Worm (Caenorhabditis elegans): ENCODE measurements around the gene dhs-29.
A peak's percentile ranks its signal among the peaks of the same experiment; 100 is the strongest.
"Not testable (repeated sequence)": the region's sequence is repeated elsewhere in the genome, so short reads cannot be mapped to it uniquely, and the experiment has no call there.

Gene dhs-29

DNA sequence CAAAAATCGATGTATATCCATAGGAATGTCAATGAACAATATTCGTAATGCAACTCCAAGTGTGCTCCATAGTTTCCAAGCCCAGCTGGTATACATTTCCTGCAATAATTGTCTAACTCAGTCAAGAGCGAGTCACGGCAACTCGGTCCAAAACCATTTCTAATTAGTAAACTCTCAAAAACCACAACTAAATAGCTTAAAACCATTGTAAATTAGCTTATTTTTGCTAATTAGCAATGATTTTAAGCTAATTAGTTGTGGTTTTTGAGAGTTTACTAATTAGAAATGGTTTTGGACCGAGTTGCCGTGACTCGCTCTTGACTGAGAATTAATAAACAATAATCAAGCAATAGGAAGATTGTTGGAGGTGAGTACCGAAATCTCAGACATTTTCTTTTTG lies at the start of gene dhs-29:
dhs-29 (minus strand) TSS at position 101 of the 400 bp plus-strand sequence.
- not testable (repeated sequence) for TF ChIP-seq him-1, W03F9.2, dao-5 (tag; optimal IDR thresholded peaks at IDR 0.05)

ce11 chrX:7712887-7713286 lies 48.2 kb upstream of the dhs-29 start:
- no peak for TF ChIP-seq dao-5 (tag; optimal IDR thresholded peaks at IDR 0.05)
- TF ChIP-seq W03F9.2 (tag; optimal IDR thresholded peaks at IDR 0.05) = no peak
- no peak for TF ChIP-seq him-1 (tag; optimal IDR thresholded peaks at IDR 0.05)

DNA sequence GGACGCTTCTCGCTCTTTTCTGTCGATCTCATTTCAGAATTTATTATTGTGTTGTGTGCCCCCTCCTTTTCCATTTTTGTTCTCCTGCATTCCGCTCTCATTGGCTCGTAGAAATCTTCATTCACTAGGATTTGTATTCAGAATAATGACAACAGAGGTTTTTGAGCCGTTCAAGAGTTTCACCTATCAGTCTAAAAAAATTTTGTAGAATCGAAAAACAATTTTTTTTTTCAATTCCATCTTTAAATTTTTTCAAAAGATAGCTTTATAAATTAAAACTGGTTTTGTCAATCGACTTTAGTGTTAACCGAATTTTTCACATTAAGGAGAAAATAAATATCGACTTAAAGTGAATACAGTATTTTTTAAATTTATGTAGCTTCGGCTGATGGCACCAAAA lies 45.9 kb upstream of the dhs-29 start, which contains the start of gene K09F5.4:
K09F5.4 (minus strand) TSS at position 101 of the 400 bp plus-strand sequence.
- TF ChIP-seq dao-5 (tag; optimal IDR thresholded peaks at IDR 0.05) (no peak), W03F9.2 (tag; optimal IDR thresholded peaks at IDR 0.05) (no peak), him-1 (tag; optimal IDR thresholded peaks at IDR 0.05) (no peak)

ce11 chrX:7710187-7710586 lies 45.5 kb upstream of the dhs-29 start:
- TF ChIP-seq W03F9.2 (tag; optimal IDR thresholded peaks at IDR 0.05) = no peak
- TF ChIP-seq dao-5 (tag; optimal IDR thresholded peaks at IDR 0.05) = no peak
- no peak for TF ChIP-seq him-1 (tag; optimal IDR thresholded peaks at IDR 0.05)

- TF ChIP-seq dao-5 (tag; optimal IDR thresholded peaks at IDR 0.05) (no peak), W03F9.2 (tag; optimal IDR thresholded peaks at IDR 0.05) (no peak), him-1 (tag; optimal IDR thresholded peaks at IDR 0.05) (no peak)
These were observed 42.3 kb upstream of the dhs-29 start, which contains the start of gene kvs-1 for ce11 chrX:7707031-7707430. Gene kvs-1 (minus strand): TSS chrX:7707131.

DNA sequence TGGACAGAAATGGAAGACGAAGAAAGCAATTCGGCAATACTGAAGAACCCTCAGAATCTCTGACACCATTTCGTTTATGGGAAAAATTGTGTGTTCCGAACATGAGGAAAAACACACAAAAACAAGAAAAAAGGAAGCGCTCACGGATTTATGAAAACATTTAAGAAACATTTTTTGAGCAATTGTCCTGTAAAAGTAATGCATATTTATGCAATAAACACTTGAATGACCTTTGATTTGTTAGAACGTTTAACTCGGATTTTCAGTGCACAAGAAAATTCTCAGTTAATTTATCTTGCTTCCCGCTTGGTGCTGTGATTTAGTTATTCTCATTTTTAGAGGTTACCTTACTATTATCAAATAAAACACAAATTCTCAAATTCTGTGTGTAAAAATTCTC lies 39.1 kb upstream of the dhs-29 start:
- no peak for TF ChIP-seq him-1 (tag; optimal IDR thresholded peaks at IDR 0.05)
- no peak for TF ChIP-seq dao-5 (tag; optimal IDR thresholded peaks at IDR 0.05)
- TF ChIP-seq W03F9.2 (tag; optimal IDR thresholded peaks at IDR 0.05) = no peak

ce11 chrX:7689570-7689969 lies 24.9 kb upstream of the dhs-29 start:
- TF ChIP-seq him-1 (tag; optimal IDR thresholded peaks at IDR 0.05) (peak; percentile 41), dao-5 (tag; optimal IDR thresholded peaks at IDR 0.05) (no peak)

- TF ChIP-seq him-1 (tag; optimal IDR thresholded peaks at IDR 0.05) (no peak), dao-5 (tag; optimal IDR thresholded peaks at IDR 0.05) (no peak), W03F9.2 (tag; optimal IDR thresholded peaks at IDR 0.05) (no peak)
These were observed 24.4 kb upstream of the dhs-29 start, which contains the start of gene clik-2 for ce11 chrX:7689119-7689518. Gene clik-2 (minus strand): TSS chrX:7689219.

DNA sequence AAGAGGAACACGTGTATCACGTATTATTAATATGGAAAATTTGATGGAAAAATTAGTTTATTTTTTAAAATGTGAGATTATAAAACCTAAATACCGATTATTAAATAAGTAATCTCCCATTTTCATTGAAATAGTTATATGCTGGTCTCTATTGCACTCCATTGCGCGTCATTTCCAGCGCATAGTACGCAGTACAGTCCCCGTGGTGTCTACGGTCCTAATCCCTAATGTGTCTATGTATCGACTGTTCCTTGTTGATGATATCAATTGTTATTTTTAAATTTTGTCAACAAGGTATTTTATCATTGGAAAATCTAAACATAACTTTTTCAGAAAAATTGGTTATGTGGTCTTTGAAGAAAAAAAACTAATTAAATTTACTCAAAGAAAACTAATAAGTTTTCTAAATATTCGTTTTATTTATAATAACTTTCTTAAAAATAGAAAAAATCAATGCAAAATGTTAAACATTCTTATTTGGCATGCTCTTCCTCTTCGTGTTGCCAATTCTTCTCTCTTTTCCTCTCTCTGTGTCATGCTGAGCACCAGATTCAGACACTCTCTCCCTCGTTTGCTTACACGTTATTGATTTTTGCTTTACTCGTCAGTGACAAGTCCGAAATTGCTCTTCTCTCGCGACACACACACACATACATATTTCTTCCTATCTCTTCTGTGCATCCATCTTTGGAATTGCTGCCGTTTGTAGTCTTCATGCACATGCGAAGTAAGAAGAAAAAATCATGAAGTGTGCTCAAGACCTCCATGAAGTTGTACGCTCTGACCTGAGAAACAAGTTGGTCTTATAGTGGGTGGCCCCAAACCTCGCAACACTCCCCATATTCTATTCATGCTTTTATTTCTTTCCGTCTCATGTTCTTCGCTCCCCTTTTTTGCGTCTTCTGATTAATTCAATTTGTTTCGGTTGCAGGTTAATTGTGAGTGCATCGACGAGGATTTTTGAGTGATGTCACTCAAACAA lies 17.5 kb upstream of the dhs-29 start, which contains the start of gene unc-18:
unc-18 (plus strand) TSS at position 932 of the 982 bp plus-strand sequence.
- no peak for TF ChIP-seq dao-5 (tag; optimal IDR thresholded peaks at IDR 0.05)
- TF ChIP-seq him-1 (tag; optimal IDR thresholded peaks at IDR 0.05) = no peak
- no peak for TF ChIP-seq W03F9.2 (tag; optimal IDR thresholded peaks at IDR 0.05)

DNA sequence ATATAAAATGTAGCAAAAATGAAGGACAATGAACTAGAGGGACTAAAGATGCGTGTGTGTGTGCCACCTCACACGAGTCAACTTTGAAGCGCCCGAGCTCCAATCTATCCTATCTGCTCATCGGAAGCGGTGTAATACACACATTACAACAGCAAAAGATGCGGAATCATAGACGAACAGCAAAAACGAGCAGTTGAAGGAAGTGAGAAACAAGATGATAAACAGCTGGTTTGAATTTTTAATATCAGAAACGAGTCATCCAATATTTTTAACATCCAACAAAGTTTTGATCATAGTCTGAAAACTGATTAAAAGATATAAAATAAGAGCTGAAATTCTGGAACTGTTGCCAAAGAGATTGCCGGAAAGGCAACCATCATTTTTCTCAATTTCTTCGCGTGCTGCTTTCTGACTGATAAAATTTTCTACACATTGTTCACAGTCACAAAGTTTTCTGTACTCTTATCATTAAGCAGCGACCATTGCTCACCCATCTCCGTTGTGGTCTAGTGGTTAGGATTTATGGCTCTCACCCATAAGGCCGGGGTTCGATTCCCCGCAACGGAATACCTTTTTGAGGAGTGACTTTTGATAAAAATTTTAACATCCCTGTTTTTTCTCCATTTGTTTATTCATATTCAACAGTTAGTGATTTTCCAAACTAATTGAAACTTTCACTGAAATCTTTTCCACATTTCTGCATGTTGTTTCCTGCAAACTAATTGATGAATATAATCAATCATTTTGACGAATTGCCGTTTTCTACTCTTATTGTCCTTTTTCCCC lies 16.0 kb upstream of the dhs-29 start, which contains the start of gene stn-2:
stn-2 (minus strand) TSS at position 75 of the 786 bp plus-strand sequence.
- TF ChIP-seq dao-5 (tag; optimal IDR thresholded peaks at IDR 0.05) = no peak
- no peak for TF ChIP-seq him-1 (tag; optimal IDR thresholded peaks at IDR 0.05)
- no peak for TF ChIP-seq W03F9.2 (tag; optimal IDR thresholded peaks at IDR 0.05)

ce11 chrX:7679835-7680234 lies 15.1 kb upstream of the dhs-29 start:
- no peak for TF ChIP-seq dao-5 (tag; optimal IDR thresholded peaks at IDR 0.05)
- TF ChIP-seq him-1 (tag; optimal IDR thresholded peaks at IDR 0.05) = no peak
- no peak for TF ChIP-seq W03F9.2 (tag; optimal IDR thresholded peaks at IDR 0.05)

ce11 chrX:7678437-7679139 lies 13.9 kb upstream of the dhs-29 start:
- TF ChIP-seq him-1 (tag; optimal IDR thresholded peaks at IDR 0.05) (peak; percentile 68), W03F9.2 (tag; optimal IDR thresholded peaks at IDR 0.05) (no peak), dao-5 (tag; optimal IDR thresholded peaks at IDR 0.05) (no peak)

DNA sequence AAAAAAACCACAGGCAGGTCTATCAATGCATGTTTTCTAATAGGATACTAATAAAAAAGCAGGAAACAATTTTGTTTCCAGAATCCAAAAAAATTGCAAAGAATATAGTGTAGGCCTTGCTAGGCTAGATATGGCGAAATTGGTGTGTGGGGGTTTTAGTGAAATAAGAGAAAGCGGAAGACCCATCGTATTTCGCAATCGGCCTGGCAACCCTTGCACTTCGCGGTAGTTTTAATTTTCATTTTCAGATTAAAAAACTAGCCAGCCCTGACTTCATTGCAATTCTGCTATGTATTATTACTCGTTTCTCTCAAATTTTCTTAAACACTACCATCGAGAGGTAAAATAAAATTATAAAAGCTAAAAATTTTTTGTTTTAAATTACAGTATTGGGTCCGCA lies 10.2 kb upstream of the dhs-29 start:
- TF ChIP-seq him-1 (tag; optimal IDR thresholded peaks at IDR 0.05) = no peak
- no peak for TF ChIP-seq W03F9.2 (tag; optimal IDR thresholded peaks at IDR 0.05)
- no peak for TF ChIP-seq dao-5 (tag; optimal IDR thresholded peaks at IDR 0.05)
